Worm (Caenorhabditis elegans) whole organism, young adult: ENCODE data around the gene F37C12.18.

Experiments
- B0019.2 ChIP-seq: fragments of 200-800 bp; sonication (Bioruptor generic); conservative IDR thresholded peaks from 2 replicates; pipeline ENCODE4 v1.3.6; 2022; ENCODE audit warnings: missing genetic modification reagents, missing genetic modification characterization, missing compliant biosample characterization
- B0261.1 ChIP-seq: sonication (generic microtip); optimal IDR thresholded peaks from 2 replicates; lab custom pipeline; 2016; ENCODE audit warnings: mild to moderate bottlenecking, missing genetic modification characterization, moderate library complexity, missing compliant biosample characterization
- B0336.3 ChIP-seq: fragments of 200-800 bp; sonication (Bioruptor generic); IDR thresholded peaks from 2 replicates; pipeline ENCODE4 v1.3.6; 2022; ENCODE audit warnings: missing genetic modification characterization, missing compliant biosample characterization
- C06A6.2 ChIP-seq: fragments of 200-800 bp; sonication (Bioruptor generic); conservative IDR thresholded peaks from 2 replicates; pipeline ENCODE4 v1.3.6; 2022; ENCODE audit warnings: missing genetic modification characterization, missing compliant biosample characterization
- D2030.7 ChIP-seq: fragments of 200-800 bp; sonication (Bioruptor generic); IDR thresholded peaks from 2 replicates; pipeline ENCODE4 v1.3.6; 2022; ENCODE audit warnings: missing genetic modification reagents, missing genetic modification characterization, missing compliant biosample characterization
- F37B4.10 ChIP-seq: fragments of 200-800 bp; sonication (Bioruptor generic); IDR thresholded peaks from 2 replicates; pipeline ENCODE4 v1.3.6; 2022; ENCODE audit warnings: missing genetic modification characterization, missing compliant biosample characterization
- K11D2.4 ChIP-seq: fragments of 200-800 bp; sonication (Bioruptor generic); IDR thresholded peaks from 2 replicates; pipeline ENCODE4 v1.3.6; 2022; ENCODE audit warnings: missing genetic modification reagents, missing genetic modification characterization, missing compliant biosample characterization
- Y53F4B.3 ChIP-seq: fragments of 200-800 bp; sonication (Bioruptor generic); IDR thresholded peaks from 2 replicates; pipeline ENCODE4 v1.3.6; 2022; ENCODE audit warnings: missing genetic modification reagents, missing genetic modification characterization, missing compliant biosample characterization
- Y56A3A.18 ChIP-seq: fragments of 200-800 bp; sonication (Bioruptor generic); IDR thresholded peaks from 2 replicates; pipeline ENCODE4 v1.3.6; 2022; ENCODE audit warnings: missing genetic modification reagents, missing genetic modification characterization, missing compliant biosample characterization
- Y79H2A.3 ChIP-seq: fragments of 200-800 bp; sonication (Bioruptor generic); conservative IDR thresholded peaks from 2 replicates; pipeline ENCODE4 v1.3.6; 2022; ENCODE audit warnings: missing genetic modification reagents, missing genetic modification characterization, missing compliant biosample characterization
- aptf-2 ChIP-seq: fragments of 200-800 bp; sonication (Bioruptor generic); conservative IDR thresholded peaks from 2 replicates; pipeline ENCODE4 v1.3.6; 2022; ENCODE audit warnings: missing genetic modification reagents, missing genetic modification characterization, missing compliant biosample characterization
- attf-5 ChIP-seq: fragments of 200-800 bp; sonication (Bioruptor generic); optimal IDR thresholded peaks from 2 replicates; lab custom pipeline; 2018; ENCODE audit warnings: mild to moderate bottlenecking, missing genetic modification characterization, missing compliant biosample characterization
- cebp-2 ChIP-seq: fragments of 200-800 bp; sonication (Bioruptor generic); IDR thresholded peaks from 2 replicates; pipeline ENCODE4 v1.3.6; 2022; ENCODE audit warnings: missing genetic modification characterization, missing compliant biosample characterization
- ceh-100 ChIP-seq: fragments of 200-800 bp; sonication (Bioruptor generic); IDR thresholded peaks from 2 replicates; pipeline ENCODE4 v1.3.6; 2022; ENCODE audit warnings: missing genetic modification reagents, missing genetic modification characterization, missing compliant biosample characterization
- ceh-40 ChIP-seq: fragments of 200-800 bp; sonication (Bioruptor generic); IDR thresholded peaks from 2 replicates; pipeline ENCODE4 v1.3.6; 2022; ENCODE audit warnings: missing genetic modification characterization, missing compliant biosample characterization
- die-1 ChIP-seq: sonication (generic microtip); optimal IDR thresholded peaks from 2 replicates; lab custom pipeline; 2016; ENCODE audit warnings: missing genotype, mild to moderate bottlenecking, missing genetic modification characterization, missing compliant biosample characterization
- egl-44 ChIP-seq: fragments of 200-800 bp; sonication (Bioruptor generic); IDR thresholded peaks from 2 replicates; pipeline ENCODE4 v1.3.6; 2022; ENCODE audit warnings: missing genetic modification reagents, missing genetic modification characterization, missing compliant biosample characterization
- egrh-3 ChIP-seq: fragments of 200-800 bp; sonication (Bioruptor generic); IDR thresholded peaks from 2 replicates; pipeline ENCODE4 v1.3.6; 2022; ENCODE audit warnings: missing genetic modification reagents, missing genetic modification characterization, missing compliant biosample characterization
- ekl-4 ChIP-seq: fragments of 200-800 bp; sonication (Bioruptor generic); IDR thresholded peaks from 2 replicates; pipeline ENCODE4 v1.3.6; 2022; ENCODE audit warnings: missing genetic modification reagents, missing genetic modification characterization, missing compliant biosample characterization
- ets-4 ChIP-seq: fragments of 200-800 bp; sonication (Bioruptor generic); optimal IDR thresholded peaks from 2 replicates; lab custom pipeline; 2018; ENCODE audit warnings: mild to moderate bottlenecking, missing genetic modification characterization, missing compliant biosample characterization
- gei-17 ChIP-seq: fragments of 200-800 bp; sonication (Bioruptor generic); optimal IDR thresholded peaks from 2 replicates; lab custom pipeline; 2018; ENCODE audit warnings: mild to moderate bottlenecking, missing genetic modification characterization, missing compliant biosample characterization
- him-1 ChIP-seq: sonication (generic microtip); optimal IDR thresholded peaks from 2 replicates; lab custom pipeline; 2016; ENCODE audit warnings: missing genotype, missing genetic modification reagents, missing genetic modification characterization, missing compliant biosample characterization
- hlh-12 ChIP-seq: sonication (generic microtip); optimal IDR thresholded peaks from 2 replicates; lab custom pipeline; 2016; ENCODE audit warnings: missing genetic modification characterization, missing compliant biosample characterization
- let-526 ChIP-seq: fragments of 200-800 bp; sonication (Bioruptor generic); IDR thresholded peaks from 2 replicates; pipeline ENCODE4 v1.3.6; 2022; ENCODE audit warnings: missing genetic modification reagents, missing genetic modification characterization, missing compliant biosample characterization
- lin-26 ChIP-seq: fragments of 200-800 bp; sonication (Bioruptor generic); IDR thresholded peaks from 2 replicates; pipeline ENCODE4 v1.3.6; 2022; ENCODE audit warnings: missing genetic modification reagents, missing genetic modification characterization, missing compliant biosample characterization
- lin-35 ChIP-seq, 3 experiments: fragments of 150-350 bp in 2 of 3; sonication (generic microtip) in 1 of 3; optimal IDR thresholded peaks; 2 replicates each; lab custom pipeline; 2014 to 2018; ENCODE audit warnings: missing biosample characterization in 3 of 3, missing genetic modification characterization in 3 of 3, missing genetic modification reagents in 3 of 3
- lin-40 ChIP-seq: sonication (generic microtip); optimal IDR thresholded peaks from 2 replicates; lab custom pipeline; 2016; ENCODE audit warnings: missing genetic modification characterization, mild to moderate bottlenecking, missing compliant biosample characterization, missing genotype, missing genetic modification reagents
- lin-54 ChIP-seq: fragments of 200-800 bp; sonication (Bioruptor generic); optimal IDR thresholded peaks from 2 replicates; lab custom pipeline; 2018; ENCODE audit warnings: mild to moderate bottlenecking, missing genetic modification characterization, missing compliant biosample characterization
- lir-1 ChIP-seq: fragments of 200-800 bp; sonication (Bioruptor generic); conservative IDR thresholded peaks from 2 replicates; pipeline ENCODE4 v1.3.6; 2022; ENCODE audit warnings: missing genetic modification reagents, missing genetic modification characterization, missing compliant biosample characterization
- madf-10 ChIP-seq: sonication (generic microtip); optimal IDR thresholded peaks from 2 replicates; lab custom pipeline; 2016; ENCODE audit warnings: mild to moderate bottlenecking, missing genetic modification characterization, missing compliant biosample characterization
- mxl-1 ChIP-seq: sonication (generic microtip); optimal IDR thresholded peaks from 2 replicates; lab custom pipeline; 2016; ENCODE audit warnings: missing genetic modification characterization, missing compliant biosample characterization
- nhr-120 ChIP-seq: fragments of 200-800 bp; sonication (Bioruptor generic); IDR thresholded peaks from 2 replicates; pipeline ENCODE4 v1.3.6; 2022; ENCODE audit warnings: missing genetic modification characterization, missing compliant biosample characterization
- nhr-27 ChIP-seq: fragments of 200-800 bp; sonication (Bioruptor generic); optimal IDR thresholded peaks from 2 replicates; lab custom pipeline; 2018; ENCODE audit warnings: mild to moderate bottlenecking, missing genetic modification characterization, moderate library complexity, missing compliant biosample characterization
- nhr-80 ChIP-seq: sonication (generic microtip); optimal IDR thresholded peaks from 2 replicates; lab custom pipeline; 2016; ENCODE audit warnings: missing genetic modification characterization, missing compliant biosample characterization
- rcor-1 ChIP-seq: fragments of 200-800 bp; sonication (Bioruptor generic); IDR thresholded peaks from 2 replicates; pipeline ENCODE4 v1.3.6; 2022; ENCODE audit warnings: missing genetic modification reagents, missing genetic modification characterization, missing compliant biosample characterization
- sea-2 ChIP-seq: fragments of 200-800 bp; sonication (Bioruptor generic); IDR thresholded peaks from 2 replicates; pipeline ENCODE4 v1.3.6; 2022; ENCODE audit warnings: missing genetic modification characterization, missing compliant biosample characterization
- snpc-1.1 ChIP-seq: sonication (generic microtip); optimal IDR thresholded peaks from 2 replicates; lab custom pipeline; 2017; ENCODE audit warnings: missing genetic modification characterization, mild to moderate bottlenecking, missing compliant biosample characterization, antibody characterized with exemption, moderate library complexity, missing genotype, missing genetic modification reagents; ENCODE audit not compliant: insufficient read depth
- snpc-4 ChIP-seq, 5 experiments: fragments of 150-350 bp in 1 of 5; sonication (generic microtip) in 4 of 5; optimal IDR thresholded peaks; 2 replicates each; lab custom pipeline; 2014 to 2018; ENCODE audit warnings: missing genetic modification characterization in 5 of 5, missing biosample characterization in 3 of 5, antibody characterized with exemption in 2 of 5, mild to moderate bottlenecking in 2 of 5, missing compliant biosample characterization in 2 of 5, missing genotype in 2 of 5, moderate library complexity in 2 of 5, missing genetic modification reagents in 1 of 5
- sptf-2 ChIP-seq: fragments of 200-800 bp; sonication (Bioruptor generic); optimal IDR thresholded peaks from 2 replicates; lab custom pipeline; 2018; ENCODE audit warnings: mild to moderate bottlenecking, missing genetic modification characterization, missing compliant biosample characterization
- unc-62 ChIP-seq: fragments of 150-350 bp; optimal IDR thresholded peaks from 2 replicates; lab custom pipeline; 2014; ENCODE audit warnings: missing biosample characterization, missing genetic modification reagents, missing genetic modification characterization
- xnd-1 ChIP-seq: sonication (generic microtip); optimal IDR thresholded peaks from 2 replicates; lab custom pipeline; 2016; ENCODE audit warnings: missing genotype, missing genetic modification reagents, missing genetic modification characterization, missing compliant biosample characterization
- zfh-2 ChIP-seq: fragments of 200-800 bp; sonication (Bioruptor generic); conservative IDR thresholded peaks from 2 replicates; pipeline ENCODE4 v1.3.6; 2022; ENCODE audit warnings: missing genetic modification reagents, missing genetic modification characterization, missing compliant biosample characterization
- ztf-22 ChIP-seq: fragments of 200-800 bp; sonication (Bioruptor generic); optimal IDR thresholded peaks from 2 replicates; lab custom pipeline; 2018; ENCODE audit warnings: mild to moderate bottlenecking, missing genetic modification characterization, moderate library complexity, missing compliant biosample characterization
- ztf-26 ChIP-seq: sonication (generic microtip); optimal IDR thresholded peaks from 2 replicates; lab custom pipeline; 2017; ENCODE audit warnings: missing genetic modification characterization, missing compliant biosample characterization
- ztf-28 ChIP-seq: fragments of 200-800 bp; sonication (Bioruptor generic); IDR thresholded peaks from 2 replicates; pipeline ENCODE4 v1.3.6; 2022; ENCODE audit warnings: missing genetic modification reagents, missing genetic modification characterization, missing compliant biosample characterization

F37C12.18 gene

ce11 chrIII:7162065-7162762, 33.0 kb downstream of the F37C12.18 start, which contains the start of the genes syf-2 and K04G7.1 (continued):
- TF ChIP-seq snpc-1.1 (tag; lab: Kevin White, UChicago): peak; percentile 74
- TF ChIP-seq C06A6.2 (GFP tag; lab: Robert Waterston, UW): peak; percentile 73; the same call in 1 of the 2 replicates
- TF ChIP-seq lir-1 (GFP tag; lab: Robert Waterston, UW): peak; percentile 85
- no peak for TF ChIP-seq sea-2 (GFP tag; lab: Robert Waterston, UW)
- TF ChIP-seq die-1: no peak
- TF ChIP-seq zfh-2 (GFP tag; lab: Robert Waterston, UW): peak; percentile 77
- TF ChIP-seq ets-4 (GFP tag; lab: Kevin White, UChicago): no peak
- no peak for TF ChIP-seq hlh-12 (tag; lab: Kevin White, UChicago)
- TF ChIP-seq lin-26: no peak
- peak; percentile 55; the same call in 1 of the 2 replicates for TF ChIP-seq ceh-100
- peak; percentile 51 for TF ChIP-seq ztf-26 (tag; lab: Kevin White, UChicago)
- no peak for TF ChIP-seq F37B4.10
- TF ChIP-seq lin-35 (GFP tag; optimal IDR thresholded peaks at IDR 0.05; lab: Kevin White, UChicago): peak; percentile 39 to 93 (median 45)
- TF ChIP-seq ekl-4 (GFP tag; lab: Robert Waterston, UW): peak; percentile 94
- peak; percentile 77 for TF ChIP-seq snpc-4 (GFP tag; optimal IDR thresholded peaks at IDR 0.05; lab: Kevin White, UChicago)
- TF ChIP-seq snpc-4 (tag; optimal IDR thresholded peaks at IDR 0.05; lab: Kevin White, UChicago): peak; percentile 50 to 81 (median 66)
- TF ChIP-seq ztf-22 (GFP tag; lab: Kevin White, UChicago): peak; percentile 7
- no peak for TF ChIP-seq B0261.1 (tag; lab: Kevin White, UChicago)
- peak; percentile 86 for TF ChIP-seq D2030.7
- peak; percentile 88 for TF ChIP-seq rcor-1 (GFP tag; lab: Robert Waterston, UW)
- TF ChIP-seq unc-62 (GFP tag; lab: Kevin White, UChicago): peak; percentile 20
- TF ChIP-seq aptf-2 (GFP tag; lab: Robert Waterston, UW): no peak
- TF ChIP-seq B0019.2 (GFP tag; lab: Robert Waterston, UW): 0 out of 2 replicates have a peak, but pooled peaks have one; percentile 44
- no peak for TF ChIP-seq nhr-27
- TF ChIP-seq Y79H2A.3 (GFP tag; lab: Robert Waterston, UW): 0 out of 2 replicates have a peak, but pooled peaks have one; percentile 64
- TF ChIP-seq him-1 (tag; lab: Kevin White, UChicago): peak; percentile 32
- no peak for TF ChIP-seq mxl-1 (tag; lab: Kevin White, UChicago)
- TF ChIP-seq attf-5 (GFP tag; lab: Kevin White, UChicago): peak; percentile 97
- TF ChIP-seq lin-40: peak; percentile 79
- no peak for TF ChIP-seq nhr-120 (GFP tag; lab: Robert Waterston, UW)
- TF ChIP-seq madf-10 (tag; lab: Kevin White, UChicago): peak; percentile 48
- TF ChIP-seq ceh-40 (GFP tag; lab: Robert Waterston, UW): no peak
- TF ChIP-seq Y56A3A.18 (GFP tag; lab: Robert Waterston, UW): no peak
- no peak for TF ChIP-seq sptf-2 (GFP tag; lab: Kevin White, UChicago)
- peak; percentile 78 for TF ChIP-seq B0336.3
- peak; percentile 97 for TF ChIP-seq lin-54 (GFP tag; lab: Kevin White, UChicago)
- TF ChIP-seq let-526 (GFP tag; lab: Robert Waterston, UW): no peak
- TF ChIP-seq egrh-3: no peak
- no peak for TF ChIP-seq egl-44 (GFP tag; lab: Robert Waterston, UW)
- TF ChIP-seq gei-17 (GFP tag; lab: Kevin White, UChicago): peak; percentile 26
- peak; percentile 60; the same call in 1 of the 2 replicates for TF ChIP-seq K11D2.4 (GFP tag; lab: Robert Waterston, UW)
- TF ChIP-seq Y53F4B.3 (GFP tag; lab: Robert Waterston, UW): no peak
- TF ChIP-seq nhr-80: peak; percentile 68
- no peak for TF ChIP-seq cebp-2 (GFP tag; lab: Robert Waterston, UW)
- TF ChIP-seq ztf-28: no peak
- no peak for TF ChIP-seq xnd-1 (tag; lab: Kevin White, UChicago)
